Worm (Caenorhabditis elegans) whole organism, L1 larva: ENCODE measurements around the gene F41C3.2.
A peak's percentile ranks its signal among the peaks of the same experiment; 100 is the strongest.

Experiments used
- C34B4.2 ChIP-seq: sonication (generic microtip); optimal IDR thresholded peaks from 2 replicates; lab custom pipeline; 2017; ENCODE audit warnings: mild to moderate bottlenecking, missing genetic modification characterization, missing compliant biosample characterization
- ama-1 ChIP-seq: fragments of 150-350 bp; optimal IDR thresholded peaks from 2 replicates; lab custom pipeline; 2014
- ceh-63 ChIP-seq: fragments of 200-800 bp; sonication (Bioruptor generic); optimal IDR thresholded peaks from 2 replicates; lab custom pipeline; 2018; ENCODE audit warnings: mild to moderate bottlenecking, missing genetic modification characterization, missing compliant biosample characterization
- ceh-8 ChIP-seq: fragments of 200-800 bp; sonication (Bioruptor generic); optimal IDR thresholded peaks from 2 replicates; lab custom pipeline; 2018; ENCODE audit warnings: mild to moderate bottlenecking, missing genetic modification characterization, moderate library complexity, missing compliant biosample characterization
- ceh-88 ChIP-seq: fragments of 200-800 bp; sonication (Bioruptor generic); IDR thresholded peaks from 2 replicates; pipeline ENCODE4 v1.3.6; 2022; ENCODE audit warnings: missing genetic modification characterization, missing compliant biosample characterization
- ceh-90 ChIP-seq: sonication (generic microtip); optimal IDR thresholded peaks from 2 replicates; lab custom pipeline; 2016; ENCODE audit warnings: missing genetic modification characterization, missing compliant biosample characterization
- ces-1 ChIP-seq: fragments of 150-350 bp; optimal IDR thresholded peaks from 2 replicates; lab custom pipeline; 2014; ENCODE audit warnings: missing biosample characterization, missing genetic modification reagents, missing genetic modification characterization
- dpl-1 ChIP-seq, 3 experiments: fragments of 150-350 bp in 2 of 3; sonication (generic microtip) in 1 of 3; optimal IDR thresholded peaks; 2 replicates each; lab custom pipeline; 2014 to 2017; ENCODE audit warnings: missing biosample characterization in 3 of 3, missing genetic modification characterization in 3 of 3, missing genetic modification reagents in 3 of 3
- dsc-1 ChIP-seq: sonication (generic microtip); optimal IDR thresholded peaks from 2 replicates; lab custom pipeline; 2016; ENCODE audit warnings: mild to moderate bottlenecking, missing genetic modification characterization, missing compliant biosample characterization
- efl-1 ChIP-seq, 4 experiments: fragments of 150-350 bp; optimal IDR thresholded peaks in 3 of 4; peaks in 1 of 4; 1 replicate in 1 of 4; 2 replicates in 3 of 4; lab custom pipeline; 2014; ENCODE audit warnings: missing biosample characterization in 2 of 4, missing genetic modification characterization in 2 of 4, missing genetic modification reagents in 2 of 4
- efl-3 ChIP-seq: fragments of 200-800 bp; sonication (Bioruptor generic); optimal IDR thresholded peaks from 2 replicates; lab custom pipeline; 2018; ENCODE audit warnings: mild to moderate bottlenecking, missing genetic modification characterization, missing compliant biosample characterization
- egl-13 ChIP-seq: sonication (generic microtip); optimal IDR thresholded peaks from 2 replicates; lab custom pipeline; 2016; ENCODE audit warnings: missing genotype, missing genetic modification reagents, missing genetic modification characterization, missing compliant biosample characterization
- elt-2 ChIP-seq: sonication (generic microtip); optimal IDR thresholded peaks from 2 replicates; lab custom pipeline; 2016; ENCODE audit warnings: missing genetic modification characterization, mild to moderate bottlenecking, inconsistent platforms, missing compliant biosample characterization, missing genetic modification reagents
- fkh-4 ChIP-seq: sonication (generic microtip); optimal IDR thresholded peaks from 2 replicates; lab custom pipeline; 2016; ENCODE audit warnings: missing compliant biosample characterization, missing genetic modification characterization, borderline replicate concordance
- fkh-8 ChIP-seq: sonication (generic microtip); optimal IDR thresholded peaks from 2 replicates; lab custom pipeline; 2016; ENCODE audit warnings: mild to moderate bottlenecking, missing genetic modification characterization, missing compliant biosample characterization
- grh-1 ChIP-seq: fragments of 200-800 bp; sonication (Bioruptor generic); IDR thresholded peaks from 2 replicates; pipeline ENCODE4 v1.3.6; 2022; ENCODE audit warnings: missing genetic modification reagents, missing genetic modification characterization, missing compliant biosample characterization
- hlh-17 ChIP-seq: fragments of 200-800 bp; sonication (Bioruptor generic); optimal IDR thresholded peaks from 2 replicates; lab custom pipeline; 2018; ENCODE audit warnings: missing genetic modification characterization, mild to moderate bottlenecking, missing compliant biosample characterization, moderate library complexity, borderline replicate concordance
- hlh-4 ChIP-seq: sonication (generic microtip); optimal IDR thresholded peaks from 2 replicates; lab custom pipeline; 2016; ENCODE audit warnings: mild to moderate bottlenecking, missing genetic modification characterization, missing compliant biosample characterization
- irx-1 ChIP-seq: sonication (generic microtip); optimal IDR thresholded peaks from 2 replicates; lab custom pipeline; 2016; ENCODE audit warnings: missing genetic modification characterization, missing compliant biosample characterization
- lin-13 ChIP-seq: fragments of 150-350 bp; optimal IDR thresholded peaks from 2 replicates; lab custom pipeline; 2014; ENCODE audit warnings: missing biosample characterization, missing genetic modification reagents, missing genetic modification characterization
- lin-15B ChIP-seq: fragments of 150-350 bp; sonication (generic microtip); optimal IDR thresholded peaks from 3 replicates; lab custom pipeline; 2014; ENCODE audit warnings: missing biosample characterization, missing genetic modification characterization
- lsy-2 ChIP-seq, 2 experiments: fragments of 150-350 bp; optimal IDR thresholded peaks; 2 replicates each; lab custom pipeline; 2014; ENCODE audit warnings: missing biosample characterization in 2 of 2, missing genetic modification characterization in 2 of 2
- mab-9 ChIP-seq: fragments of 200-800 bp; sonication (Bioruptor generic); IDR thresholded peaks from 2 replicates; pipeline ENCODE4 v1.3.6; 2022; ENCODE audit warnings: missing genetic modification reagents, missing genetic modification characterization, missing compliant biosample characterization
- nhr-11 ChIP-seq: fragments of 150-350 bp; optimal IDR thresholded peaks from 2 replicates; lab custom pipeline; 2014; ENCODE audit warnings: missing biosample characterization, missing genetic modification characterization
- nhr-12 ChIP-seq: sonication (generic microtip); optimal IDR thresholded peaks from 2 replicates; lab custom pipeline; 2017; ENCODE audit warnings: missing biosample characterization, missing genetic modification characterization
- nhr-19 ChIP-seq: fragments of 200-800 bp; sonication (Bioruptor generic); conservative IDR thresholded peaks from 2 replicates; pipeline ENCODE4 v1.3.6; 2022; ENCODE audit warnings: missing genetic modification characterization, missing compliant biosample characterization
- nhr-76 ChIP-seq: sonication (generic microtip); optimal IDR thresholded peaks from 2 replicates; lab custom pipeline; 2017; ENCODE audit warnings: missing biosample characterization, missing genetic modification characterization
- nhr-84 ChIP-seq: sonication (generic microtip); optimal IDR thresholded peaks from 2 replicates; lab custom pipeline; 2017; ENCODE audit warnings: missing biosample characterization, missing genetic modification characterization
- nhr-90 ChIP-seq: sonication (generic microtip); optimal IDR thresholded peaks from 2 replicates; lab custom pipeline; 2016; ENCODE audit warnings: mild to moderate bottlenecking, missing genetic modification characterization, missing compliant biosample characterization; ENCODE audit not compliant: poor library complexity
- pqm-1 ChIP-seq: sonication (generic microtip); optimal IDR thresholded peaks from 3 replicates; lab custom pipeline; 2017; ENCODE audit warnings: missing biosample characterization, missing genetic modification characterization
- rnt-1 ChIP-seq: sonication (generic microtip); optimal IDR thresholded peaks from 2 replicates; lab custom pipeline; 2016; ENCODE audit warnings: mild to moderate bottlenecking, missing genetic modification characterization, moderate library complexity, missing compliant biosample characterization
- snu-23 ChIP-seq: sonication (generic microtip); optimal IDR thresholded peaks from 2 replicates; lab custom pipeline; 2016; ENCODE audit warnings: missing genetic modification characterization, missing compliant biosample characterization
- sox-4 ChIP-seq: sonication (generic microtip); optimal IDR thresholded peaks from 2 replicates; lab custom pipeline; 2016; ENCODE audit warnings: missing genetic modification characterization, missing compliant biosample characterization
- sptf-1 ChIP-seq: fragments of 150-350 bp; optimal IDR thresholded peaks from 2 replicates; lab custom pipeline; 2014; ENCODE audit warnings: missing biosample characterization, missing genetic modification characterization
- sup-37 ChIP-seq: fragments of 200-800 bp; sonication (Bioruptor generic); optimal IDR thresholded peaks from 2 replicates; lab custom pipeline; 2018; ENCODE audit warnings: mild to moderate bottlenecking, missing genetic modification characterization, missing compliant biosample characterization
- swsn-7 ChIP-seq: sonication (generic microtip); optimal IDR thresholded peaks from 2 replicates; lab custom pipeline; 2016; ENCODE audit warnings: missing genetic modification characterization, missing compliant biosample characterization
- unc-130 ChIP-seq: fragments of 150-350 bp; optimal IDR thresholded peaks from 2 replicates; lab custom pipeline; 2017; ENCODE audit warnings: missing biosample characterization, missing genetic modification characterization, inconsistent platforms
- zag-1 ChIP-seq: fragments of 150-350 bp; optimal IDR thresholded peaks from 2 replicates; lab custom pipeline; 2014; ENCODE audit warnings: missing biosample characterization, missing genetic modification characterization
- ztf-11 ChIP-seq, 2 experiments: sonication (generic microtip); optimal IDR thresholded peaks; 2 replicates each; lab custom pipeline; 2016 to 2017; ENCODE audit warnings: missing genetic modification characterization in 2 of 2, missing biosample characterization in 1 of 2, missing compliant biosample characterization in 1 of 2
- ztf-4 ChIP-seq: fragments of 150-350 bp; optimal IDR thresholded peaks from 2 replicates; lab custom pipeline; 2014; ENCODE audit warnings: missing biosample characterization, missing genetic modification characterization

F41C3.2 gene

ce11 chrII:4779753-4780152 is 30.0 kb downstream of the F41C3.2 start:
- TF ChIP-seq mab-9: no peak
- TF ChIP-seq ama-1 (lab: Kevin White, UChicago): no peak
- TF ChIP-seq efl-1 (optimal IDR thresholded peaks at IDR 0.05; lab: Kevin White, UChicago): no peak
- peak in 1 of 2 experiments; percentile 66 for TF ChIP-seq efl-1 (GFP tag; optimal IDR thresholded peaks at IDR 0.05 in 1 of 2; lab: Kevin White, UChicago)
- no peak for TF ChIP-seq dsc-1 (tag; lab: Kevin White, UChicago)
- no peak for TF ChIP-seq sup-37 (GFP tag; lab: Kevin White, UChicago)
- TF ChIP-seq rnt-1 (tag; lab: Kevin White, UChicago): no peak
- no peak for TF ChIP-seq C34B4.2 (tag; lab: Kevin White, UChicago)
- TF ChIP-seq, all 84 proteins: peak for 1

ce11 chrII:4784436-4784835 is 34.7 kb downstream of the F41C3.2 start, which contains the start of gene nep-12:
Gene nep-12 (minus strand): TSS chrII:4784536.
- TF ChIP-seq zag-1 (tag; lab: Kevin White, UChicago): no peak
- no peak for TF ChIP-seq ztf-11 (tag; optimal IDR thresholded peaks at IDR 0.05; lab: Kevin White, UChicago)

- TF ChIP-seq ceh-8 (GFP tag; lab: Kevin White, UChicago): no peak
Observed at ce11 chrII:4786181-4786580, 36.4 kb downstream of the F41C3.2 start, which contains the start of gene msp-3. Gene msp-3 (minus strand): TSS chrII:4786281.

ce11 chrII:4789835-4790343 is 40.1 kb downstream of the F41C3.2 start, which contains the start of gene F26G1.15:
Gene F26G1.15 (plus strand): TSS chrII:4790293.
- no peak for TF ChIP-seq pqm-1
- no peak for TF ChIP-seq efl-1 (optimal IDR thresholded peaks at IDR 0.05; lab: Kevin White, UChicago)
- TF ChIP-seq efl-1 (GFP tag; optimal IDR thresholded peaks at IDR 0.05 in 1 of 2; lab: Kevin White, UChicago): peak in 1 of 2 experiments; percentile 53

- TF ChIP-seq nhr-76 (tag; lab: Kevin White, UChicago) (no peak), hlh-17 (no peak), efl-1 (optimal IDR thresholded peaks at IDR 0.05; lab: Kevin White, UChicago) (peak in 1 of 2 experiments; percentile 1), efl-1 (GFP tag; optimal IDR thresholded peaks at IDR 0.05 in 1 of 2; lab: Kevin White, UChicago) (no peak), rnt-1 (tag; lab: Kevin White, UChicago) (peak; percentile 31), dpl-1 (GFP tag; optimal IDR thresholded peaks at IDR 0.05; lab: Kevin White, UChicago) (peak in 1 of 3 experiments; percentile 11)
- TF ChIP-seq, all 84 proteins: peak for 3
Observed at ce11 chrII:4790687-4791086, 40.9 kb downstream of the F41C3.2 start.

ce11 chrII:4791272-4791671 is 41.5 kb downstream of the F41C3.2 start, which contains the start of gene F26G1.1:
Gene F26G1.1 (plus strand): TSS chrII:4791618.
- peak; percentile 84 for TF ChIP-seq sox-4 (tag; lab: Kevin White, UChicago)
- peak; percentile 2 for TF ChIP-seq lin-13 (GFP tag; lab: Kevin White, UChicago)
- TF ChIP-seq grh-1 (GFP tag; lab: Robert Waterston, UW): peak; percentile 79
- peak; percentile 92 for TF ChIP-seq elt-2 (tag; lab: Kevin White, UChicago)
- peak; percentile 92 for TF ChIP-seq egl-13 (tag; lab: Kevin White, UChicago)
- no peak for TF ChIP-seq ceh-63 (GFP tag; lab: Kevin White, UChicago)
- TF ChIP-seq ceh-8 (GFP tag; lab: Kevin White, UChicago): peak; percentile 42
- no peak for TF ChIP-seq nhr-11 (tag; lab: Kevin White, UChicago)
- TF ChIP-seq nhr-76 (tag; lab: Kevin White, UChicago): no peak
- peak; percentile 67 to 74 for TF ChIP-seq lsy-2 (tag; optimal IDR thresholded peaks at IDR 0.05; lab: Kevin White, UChicago)
- peak; percentile 78 for TF ChIP-seq swsn-7 (tag; lab: Kevin White, UChicago)
- TF ChIP-seq hlh-4 (tag; lab: Kevin White, UChicago): peak; percentile 79
- peak; percentile 98 for TF ChIP-seq ceh-90
- no peak for TF ChIP-seq ama-1 (lab: Kevin White, UChicago)
- TF ChIP-seq snu-23 (GFP tag; lab: Kevin White, UChicago): peak; percentile 66
- no peak for TF ChIP-seq lin-15B
- no peak for TF ChIP-seq nhr-84 (tag; lab: Kevin White, UChicago)
- TF ChIP-seq nhr-12 (tag; lab: Kevin White, UChicago): no peak
- TF ChIP-seq unc-130 (tag; lab: Kevin White, UChicago): peak; percentile 54
- TF ChIP-seq nhr-90 (tag; lab: Kevin White, UChicago): peak; percentile 93
- TF ChIP-seq sptf-1 (tag; lab: Kevin White, UChicago): no peak
- TF ChIP-seq fkh-8 (tag; lab: Kevin White, UChicago): peak; percentile 64
- peak; percentile 94 for TF ChIP-seq fkh-4 (tag; lab: Kevin White, UChicago)
- peak; percentile 35; the same call in 1 of the 2 replicates for TF ChIP-seq ceh-88
- TF ChIP-seq efl-3: peak; percentile 27
- TF ChIP-seq nhr-19 (GFP tag; lab: Robert Waterston, UW): peak; percentile 80
- no peak for TF ChIP-seq ces-1 (GFP tag; lab: Kevin White, UChicago)
- peak; percentile 98 for TF ChIP-seq rnt-1 (tag; lab: Kevin White, UChicago)
- no peak for TF ChIP-seq ztf-4 (tag; lab: Kevin White, UChicago)
- TF ChIP-seq irx-1 (tag; lab: Kevin White, UChicago): peak; percentile 96
